In the genomic region with DNA sequence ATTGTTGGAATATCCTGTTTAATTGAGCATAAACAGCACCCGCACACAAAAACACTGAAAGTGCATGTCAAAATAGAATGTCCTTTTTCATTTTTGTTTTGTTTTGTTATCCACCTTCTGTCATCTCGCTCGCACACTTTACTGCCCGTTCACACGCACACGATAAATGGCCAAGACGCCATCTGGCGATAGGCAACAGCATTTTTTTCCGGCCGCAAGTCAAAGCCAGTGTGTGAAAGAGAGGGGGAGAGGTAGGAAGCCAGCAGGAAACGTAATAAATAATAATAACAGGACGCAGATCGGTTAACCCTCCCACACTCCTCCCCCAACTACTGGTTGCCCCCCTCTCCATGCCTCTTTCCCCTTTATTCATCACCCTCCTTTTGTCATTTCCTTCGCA, we compare ENCODE assay signal across 2 fruit fly cellular contexts.
TF ChIP-seq lines count a peak whose summit lies in the region.

No protein-coding gene starts in this region.

TF ChIP-seq in whole organism, embryonic, 481 proteins besides CTCF, POLR2A, EP300 and RAD21 (continued from another document and continues in another):
- TF ChIP-seq CG15011 (GFP tag; optimal IDR thresholded peaks at IDR 0.05; lab: Kevin White, UChicago) (no peak), Mrtf (GFP tag; IDR thresholded peaks at IDR 0.05; lab: Robert Waterston, UW) (no peak), Mad (GFP tag; optimal IDR thresholded peaks at IDR 0.05; lab: Kevin White, UChicago) (no peak), CG31441 (GFP tag; IDR thresholded peaks at IDR 0.05; lab: Robert Waterston, UW) (peak; percentile 8; the same call in 1 of the 2 replicates), Hmx (GFP tag; optimal IDR thresholded peaks at IDR 0.05; lab: Kevin White, UChicago) (no peak), ac (GFP tag; optimal IDR thresholded peaks at IDR 0.05; lab: Kevin White, UChicago) (peak; percentile 51), sd (tag; optimal IDR thresholded peaks at IDR 0.05; lab: Kevin White, UChicago) (no peak), luna (GFP tag; optimal IDR thresholded peaks at IDR 0.05; lab: Kevin White, UChicago) (no peak), fd64A (GFP tag; optimal IDR thresholded peaks at IDR 0.05; lab: Kevin White, UChicago) (peak; percentile 68), Lhr (GFP tag; optimal IDR thresholded peaks at IDR 0.05; lab: Kevin White, UChicago) (peak; percentile 10), CG4820 (GFP tag; optimal IDR thresholded peaks at IDR 0.05; lab: Kevin White, UChicago) (peak; percentile 37), CG17385 (GFP tag; optimal IDR thresholded peaks at IDR 0.05; lab: Kevin White, UChicago) (peak; percentile 32), CG16779 (GFP tag; IDR thresholded peaks at IDR 0.05; lab: Robert Waterston, UW) (no peak), CG2120 (GFP tag; optimal IDR thresholded peaks at IDR 0.05; lab: Kevin White, UChicago) (no peak), CG14965 (GFP tag; optimal IDR thresholded peaks at IDR 0.05; lab: Kevin White, UChicago; ENCODE audit: borderline replicate concordance) (peak; percentile 97), CG11093 (GFP tag; IDR thresholded peaks at IDR 0.05; lab: Robert Waterston, UW) (peak; percentile 28; the same call in 1 of the 3 replicates), NFAT (GFP tag; IDR thresholded peaks at IDR 0.05; lab: Robert Waterston, UW) (peak; percentile 42; the same call in 1 of the 2 replicates), Awh (GFP tag; IDR thresholded peaks at IDR 0.05; lab: Robert Waterston, UW) (peak; percentile 34; the same call in 1 of the 2 replicates), NC2β (GFP tag; optimal IDR thresholded peaks at IDR 0.05; lab: Kevin White, UChicago) (peak; percentile 8), jumu (GFP tag; optimal IDR thresholded peaks at IDR 0.05; lab: Kevin White, UChicago) (peak; percentile 3), jing (GFP tag; optimal IDR thresholded peaks at IDR 0.05; lab: Kevin White, UChicago) (no peak), Hr78 (GFP tag; optimal IDR thresholded peaks at IDR 0.05; lab: Kevin White, UChicago) (no peak), CG33557 (GFP tag; optimal IDR thresholded peaks at IDR 0.05; lab: Kevin White, UChicago) (peak; percentile 29), Meics (GFP tag; optimal IDR thresholded peaks at IDR 0.05; lab: Kevin White, UChicago) (peak; percentile 32), NK7.1 (GFP tag; optimal IDR thresholded peaks at IDR 0.05; lab: Kevin White, UChicago) (no peak), CG10959 (GFP tag; IDR thresholded peaks at IDR 0.05; lab: Robert Waterston, UW) (0 out of 2 replicates have a peak, but pooled peaks have one; percentile 39), crc (GFP tag; optimal IDR thresholded peaks at IDR 0.05; lab: Kevin White, UChicago) (no peak), trh (GFP tag; optimal IDR thresholded peaks at IDR 0.05; lab: Kevin White, UChicago) (no peak), chm (GFP tag; IDR thresholded peaks at IDR 0.05; lab: Robert Waterston, UW) (peak; percentile 49; the same call in 1 of the 2 replicates), H2.0 (GFP tag; IDR thresholded peaks at IDR 0.05; lab: Robert Waterston, UW) (no peak), Myb (GFP tag; optimal IDR thresholded peaks at IDR 0.05; lab: Kevin White, UChicago) (no peak), so (GFP tag; IDR thresholded peaks at IDR 0.05; lab: Robert Waterston, UW) (peak; percentile 50; the same call in 1 of the 3 replicates), Hey (tag; optimal IDR thresholded peaks at IDR 0.05; lab: Kevin White, UChicago) (peak; percentile 48), CG13775 (GFP tag; optimal IDR thresholded peaks at IDR 0.05; lab: Kevin White, UChicago) (peak; percentile 45), CG31365 (tag; optimal IDR thresholded peaks at IDR 0.05; lab: Kevin White, UChicago) (no peak), Pdp1 (GFP tag; optimal IDR thresholded peaks at IDR 0.05; lab: Kevin White, UChicago) (peak in 1 of 2 experiments; percentile 9), CG34224 (GFP tag; IDR thresholded peaks at IDR 0.05; lab: Robert Waterston, UW; ENCODE audit: partially characterized antibody) (no peak), hkb (optimal IDR thresholded peaks at IDR 0.05; lab: Kevin White, UChicago) (no peak), hkb (GFP tag; IDR thresholded peaks at IDR 0.05; lab: Robert Waterston, UW) (peak; percentile 29; the same call in 1 of the 2 replicates), CG3407 (GFP tag; optimal IDR thresholded peaks at IDR 0.05; lab: Kevin White, UChicago) (no peak), CG17361 (GFP tag; IDR thresholded peaks at IDR 0.05; lab: Robert Waterston, UW) (no peak), YL-1 (GFP tag; optimal IDR thresholded peaks at IDR 0.05; lab: Kevin White, UChicago) (no peak), zf30C (GFP tag; optimal IDR thresholded peaks at IDR 0.05; lab: Kevin White, UChicago) (peak; percentile 27), CG10462 (GFP tag; optimal IDR thresholded peaks at IDR 0.05; lab: Kevin White, UChicago) (peak; percentile 21), h (optimal IDR thresholded peaks at IDR 0.05; lab: Kevin White, UChicago) (peak; percentile 42), Kr (GFP tag; optimal IDR thresholded peaks at IDR 0.05; lab: Kevin White, UChicago) (peak; percentile 75), CG10366 (GFP tag; IDR thresholded peaks at IDR 0.05; lab: Robert Waterston, UW) (no peak), CG10654 (GFP tag; optimal IDR thresholded peaks at IDR 0.05; lab: Kevin White, UChicago) (no peak), CG5180 (GFP tag; optimal IDR thresholded peaks at IDR 0.05; lab: Kevin White, UChicago) (peak; percentile 27), Fer1 (GFP tag; optimal IDR thresholded peaks at IDR 0.05; lab: Kevin White, UChicago) (peak; percentile 43), prd (optimal IDR thresholded peaks at IDR 0.05; lab: Kevin White, UChicago) (no peak), prd (GFP tag; IDR thresholded peaks at IDR 0.05; lab: Robert Waterston, UW) (peak; percentile 29; the same call in 1 of the 3 replicates), kni (GFP tag; optimal IDR thresholded peaks at IDR 0.05; lab: Kevin White, UChicago) (peak; percentile 72), CG17568 (GFP tag; optimal IDR thresholded peaks at IDR 0.05; lab: Kevin White, UChicago) (peak; percentile 25), CG9727 (GFP tag; optimal IDR thresholded peaks at IDR 0.05; lab: Kevin White, UChicago) (peak; percentile 18), CG4360 (GFP tag; IDR thresholded peaks at IDR 0.05; lab: Robert Waterston, UW) (0 out of 2 replicates have a peak, but pooled peaks have one; percentile 29), tup (GFP tag; optimal IDR thresholded peaks at IDR 0.05; lab: Kevin White, UChicago) (no peak), kah (GFP tag; optimal IDR thresholded peaks at IDR 0.05; lab: Kevin White, UChicago) (peak; percentile 49), twi (tag; optimal IDR thresholded peaks at IDR 0.05; lab: Kevin White, UChicago) (peak; percentile 63), CG16815 (GFP tag; optimal IDR thresholded peaks at IDR 0.05; lab: Kevin White, UChicago) (no peak), CG7987 (GFP tag; optimal IDR thresholded peaks at IDR 0.05; lab: Kevin White, UChicago) (peak; percentile 41), sna (GFP tag; IDR thresholded peaks at IDR 0.05; lab: Robert Waterston, UW; ENCODE audit: partially characterized antibody) (no peak)

TF ChIP-seq in whole organism, prepupa, 60 proteins besides CTCF, POLR2A, EP300 and RAD21 (continued from another document):
- 0 out of 2 replicates have a peak, but pooled peaks have one; percentile 7 for TF ChIP-seq CG15336 (GFP tag; IDR thresholded peaks at IDR 0.05; lab: Robert Waterston, UW)
- TF ChIP-seq fkh (GFP tag; optimal IDR thresholded peaks at IDR 0.05; lab: Kevin White, UChicago) = no peak
- no peak for TF ChIP-seq OdsH (GFP tag; optimal IDR thresholded peaks at IDR 0.05; lab: Kevin White, UChicago)
- TF ChIP-seq Eip93F (GFP tag; optimal IDR thresholded peaks at IDR 0.05; lab: Kevin White, UChicago) = no peak
- no peak for TF ChIP-seq achi (GFP tag; optimal IDR thresholded peaks at IDR 0.05; lab: Kevin White, UChicago)
- TF ChIP-seq CG4318 (GFP tag; optimal IDR thresholded peaks at IDR 0.05; lab: Kevin White, UChicago) = no peak
- TF ChIP-seq Hr39 (GFP tag; optimal IDR thresholded peaks at IDR 0.05; lab: Kevin White, UChicago) = no peak
- TF ChIP-seq topi (GFP tag; optimal IDR thresholded peaks at IDR 0.05; lab: Kevin White, UChicago) = no peak
- TF ChIP-seq CG10631 (GFP tag; optimal IDR thresholded peaks at IDR 0.05; lab: Kevin White, UChicago) = no peak
- TF ChIP-seq CG11294 (GFP tag; IDR thresholded peaks at IDR 0.05; lab: Robert Waterston, UW) = no peak
- TF ChIP-seq dsx (GFP tag; optimal IDR thresholded peaks at IDR 0.05; lab: Kevin White, UChicago; ENCODE audit: poor library complexity, severe bottlenecking) = peak; percentile 19
- TF ChIP-seq fd85E (GFP tag; optimal IDR thresholded peaks at IDR 0.05; lab: Kevin White, UChicago) = no peak
- no peak for TF ChIP-seq dac (GFP tag; optimal IDR thresholded peaks at IDR 0.05; lab: Kevin White, UChicago)
- peak; percentile 58 for TF ChIP-seq CG1621 (tag; optimal IDR thresholded peaks at IDR 0.05; lab: Kevin White, UChicago)
- peak; percentile 54 for TF ChIP-seq CG3919 (GFP tag; optimal IDR thresholded peaks at IDR 0.05; lab: Kevin White, UChicago)
- TF ChIP-seq CG8119 (GFP tag; IDR thresholded peaks at IDR 0.05; lab: Robert Waterston, UW) = no peak
- peak; percentile 74 to 88 for TF ChIP-seq ss (GFP tag; optimal IDR thresholded peaks at IDR 0.05; lab: Kevin White, UChicago)
- TF ChIP-seq CG9139 (GFP tag; optimal IDR thresholded peaks at IDR 0.05; lab: Kevin White, UChicago) = peak; percentile 48
- TF ChIP-seq CG6792 (GFP tag; optimal IDR thresholded peaks at IDR 0.05; lab: Kevin White, UChicago) = peak; percentile 4
- no peak for TF ChIP-seq CG31627 (GFP tag; optimal IDR thresholded peaks at IDR 0.05; lab: Kevin White, UChicago)
- no peak for TF ChIP-seq CG16779 (tag; optimal IDR thresholded peaks at IDR 0.05; lab: Kevin White, UChicago)
- TF ChIP-seq vri (GFP tag; optimal IDR thresholded peaks at IDR 0.05; lab: Kevin White, UChicago) = no peak
- TF ChIP-seq fd59A (GFP tag; optimal IDR thresholded peaks at IDR 0.05; lab: Kevin White, UChicago) = no peak
- no peak for TF ChIP-seq Hr38 (GFP tag; optimal IDR thresholded peaks at IDR 0.05; lab: Kevin White, UChicago)
- TF ChIP-seq Hr4 (GFP tag; optimal IDR thresholded peaks at IDR 0.05; lab: Kevin White, UChicago) = no peak
- no peak for TF ChIP-seq CG32006 (GFP tag; optimal IDR thresholded peaks at IDR 0.05; lab: Kevin White, UChicago)
- TF ChIP-seq Eip75B (GFP tag; optimal IDR thresholded peaks at IDR 0.05; lab: Kevin White, UChicago) = no peak
- peak; percentile 58; the same call in 2 of the 3 replicates for TF ChIP-seq CG6163 (GFP tag; IDR thresholded peaks at IDR 0.05; lab: Robert Waterston, UW)
- TF ChIP-seq CG6854 (GFP tag; optimal IDR thresholded peaks at IDR 0.05; lab: Kevin White, UChicago) = peak; percentile 23
- peak; percentile 2 for TF ChIP-seq CG6276 (GFP tag; optimal IDR thresholded peaks at IDR 0.05; lab: Kevin White, UChicago)
- no peak for TF ChIP-seq esn (GFP tag; optimal IDR thresholded peaks at IDR 0.05; lab: Kevin White, UChicago)
- TF ChIP-seq spab (GFP tag; optimal IDR thresholded peaks at IDR 0.05; lab: Kevin White, UChicago) = no peak
- TF ChIP-seq Gug (GFP tag; IDR thresholded peaks at IDR 0.05; lab: Robert Waterston, UW) = no peak
- peak; percentile 60 for TF ChIP-seq CG6808 (GFP tag; optimal IDR thresholded peaks at IDR 0.05; lab: Kevin White, UChicago)
- no peak for TF ChIP-seq CG34406 (GFP tag; optimal IDR thresholded peaks at IDR 0.05; lab: Kevin White, UChicago)
- TF ChIP-seq Met (GFP tag; optimal IDR thresholded peaks at IDR 0.05; lab: Kevin White, UChicago) = peak; percentile 32
- peak; percentile 11 for TF ChIP-seq Sox102F (GFP tag; optimal IDR thresholded peaks at IDR 0.05; lab: Kevin White, UChicago)
- TF ChIP-seq salr (GFP tag; optimal IDR thresholded peaks at IDR 0.05; lab: Kevin White, UChicago) = peak in 1 of 2 experiments; percentile 46
